Worm (Caenorhabditis elegans) whole organism, L1 larva: ENCODE results near the gene tsp-17.

Source experiments
- C04F5.9 ChIP-seq: sonication (generic microtip); optimal IDR thresholded peaks from 2 replicates; lab custom pipeline; 2016; ENCODE audit warnings: missing genetic modification characterization, missing compliant biosample characterization
- aha-1 ChIP-seq: fragments of 150-350 bp; optimal IDR thresholded peaks from 2 replicates; lab custom pipeline; 2014; ENCODE audit warnings: missing biosample characterization, missing genetic modification characterization
- ama-1 ChIP-seq: fragments of 150-350 bp; optimal IDR thresholded peaks from 2 replicates; lab custom pipeline; 2014
- blmp-1 ChIP-seq: fragments of 150-350 bp; optimal IDR thresholded peaks from 2 replicates; lab custom pipeline; 2014; ENCODE audit warnings: missing biosample characterization, missing genetic modification characterization
- ceh-63 ChIP-seq: fragments of 200-800 bp; sonication (Bioruptor generic); optimal IDR thresholded peaks from 2 replicates; lab custom pipeline; 2018; ENCODE audit warnings: mild to moderate bottlenecking, missing genetic modification characterization, missing compliant biosample characterization
- ceh-82 ChIP-seq, 3 experiments: fragments of 150-350 bp in 1 of 3; sonication (generic microtip) in 2 of 3; optimal IDR thresholded peaks; 2 replicates each; lab custom pipeline; 2014 to 2017; ENCODE audit warnings: missing biosample characterization in 3 of 3, missing genetic modification characterization in 3 of 3
- dpl-1 ChIP-seq, 3 experiments: fragments of 150-350 bp in 2 of 3; sonication (generic microtip) in 1 of 3; optimal IDR thresholded peaks; 2 replicates each; lab custom pipeline; 2014 to 2017; ENCODE audit warnings: missing biosample characterization in 3 of 3, missing genetic modification characterization in 3 of 3, missing genetic modification reagents in 3 of 3
- efl-1 ChIP-seq, 4 experiments: fragments of 150-350 bp; optimal IDR thresholded peaks in 3 of 4; peaks in 1 of 4; 1 replicate in 1 of 4; 2 replicates in 3 of 4; lab custom pipeline; 2014; ENCODE audit warnings: missing biosample characterization in 2 of 4, missing genetic modification characterization in 2 of 4, missing genetic modification reagents in 2 of 4
- elt-3 ChIP-seq, 6 experiments: fragments of 150-350 bp in 1 of 6; sonication (generic microtip); optimal IDR thresholded peaks; 2 replicates each; lab custom pipeline; 2017 to 2018; ENCODE audit warnings: missing biosample characterization in 6 of 6, missing genetic modification characterization in 6 of 6, inconsistent platforms in 1 of 6
- ets-5 ChIP-seq: fragments of 200-800 bp; sonication (Bioruptor generic); IDR thresholded peaks from 2 replicates; pipeline ENCODE4 v1.3.6; 2022; ENCODE audit warnings: missing genetic modification characterization, missing compliant biosample characterization
- fkh-4 ChIP-seq: sonication (generic microtip); optimal IDR thresholded peaks from 2 replicates; lab custom pipeline; 2016; ENCODE audit warnings: missing compliant biosample characterization, missing genetic modification characterization, borderline replicate concordance
- fkh-8 ChIP-seq: sonication (generic microtip); optimal IDR thresholded peaks from 2 replicates; lab custom pipeline; 2016; ENCODE audit warnings: mild to moderate bottlenecking, missing genetic modification characterization, missing compliant biosample characterization
- fos-1 ChIP-seq: fragments of 150-350 bp; optimal IDR thresholded peaks from 2 replicates; lab custom pipeline; 2014; ENCODE audit warnings: missing biosample characterization, missing genetic modification characterization
- grh-1 ChIP-seq: fragments of 200-800 bp; sonication (Bioruptor generic); IDR thresholded peaks from 2 replicates; pipeline ENCODE4 v1.3.6; 2022; ENCODE audit warnings: missing genetic modification reagents, missing genetic modification characterization, missing compliant biosample characterization
- hlh-4 ChIP-seq: sonication (generic microtip); optimal IDR thresholded peaks from 2 replicates; lab custom pipeline; 2016; ENCODE audit warnings: mild to moderate bottlenecking, missing genetic modification characterization, missing compliant biosample characterization
- hpl-2 ChIP-seq: fragments of 150-350 bp; optimal IDR thresholded peaks from 2 replicates; lab custom pipeline; 2014; ENCODE audit warnings: missing biosample characterization, missing genetic modification reagents, missing genetic modification characterization
- isw-1 ChIP-seq: fragments of 200-800 bp; sonication (Bioruptor generic); IDR thresholded peaks from 2 replicates; pipeline ENCODE4 v1.3.6; 2022; ENCODE audit warnings: missing genetic modification characterization, missing compliant biosample characterization
- lin-14 ChIP-seq: fragments of 200-800 bp; sonication (Bioruptor generic); optimal IDR thresholded peaks from 2 replicates; lab custom pipeline; 2018; ENCODE audit warnings: mild to moderate bottlenecking, missing genetic modification characterization, moderate library complexity, missing compliant biosample characterization
- lin-35 ChIP-seq, 2 experiments: fragments of 150-350 bp; optimal IDR thresholded peaks; 2 replicates each; lab custom pipeline; 2014; ENCODE audit warnings: missing biosample characterization in 2 of 2, missing genetic modification characterization in 2 of 2, missing genetic modification reagents in 2 of 2
- lir-3 ChIP-seq: sonication (generic microtip); optimal IDR thresholded peaks from 2 replicates; lab custom pipeline; 2016; ENCODE audit warnings: mild to moderate bottlenecking, missing genetic modification characterization, moderate library complexity, missing compliant biosample characterization; ENCODE audit not compliant: poor library complexity
- nhr-12 ChIP-seq: sonication (generic microtip); optimal IDR thresholded peaks from 2 replicates; lab custom pipeline; 2017; ENCODE audit warnings: missing biosample characterization, missing genetic modification characterization
- nhr-28 ChIP-seq: fragments of 150-350 bp; optimal IDR thresholded peaks from 2 replicates; lab custom pipeline; 2014; ENCODE audit warnings: missing biosample characterization, missing genetic modification characterization
- nhr-47 ChIP-seq: sonication (generic microtip); optimal IDR thresholded peaks from 2 replicates; lab custom pipeline; 2016; ENCODE audit warnings: mild to moderate bottlenecking, missing genetic modification characterization, moderate library complexity, missing compliant biosample characterization
- nhr-71 ChIP-seq: sonication (generic microtip); optimal IDR thresholded peaks from 2 replicates; lab custom pipeline; 2016; ENCODE audit warnings: mild to moderate bottlenecking, missing genetic modification characterization, moderate library complexity, missing compliant biosample characterization
- nhr-76 ChIP-seq: sonication (generic microtip); optimal IDR thresholded peaks from 2 replicates; lab custom pipeline; 2017; ENCODE audit warnings: missing biosample characterization, missing genetic modification characterization
- nhr-84 ChIP-seq: sonication (generic microtip); optimal IDR thresholded peaks from 2 replicates; lab custom pipeline; 2017; ENCODE audit warnings: missing biosample characterization, missing genetic modification characterization
- nhr-85 ChIP-seq: sonication (generic microtip); peaks from one replicate; lab custom pipeline; 2016; ENCODE audit warnings: missing genetic modification characterization, inconsistent platforms, missing compliant biosample characterization
- pag-3 ChIP-seq: sonication (generic microtip); optimal IDR thresholded peaks from 2 replicates; lab custom pipeline; 2017; ENCODE audit warnings: missing genetic modification characterization, mild to moderate bottlenecking, missing compliant biosample characterization, antibody characterized with exemption, borderline replicate concordance; ENCODE audit not compliant: insufficient read depth
- pax-3 ChIP-seq: fragments of 200-800 bp; sonication (Bioruptor generic); optimal IDR thresholded peaks from 2 replicates; lab custom pipeline; 2018; ENCODE audit warnings: mild to moderate bottlenecking, missing genetic modification characterization, moderate library complexity, missing compliant biosample characterization
- skn-1 ChIP-seq: fragments of 150-350 bp; optimal IDR thresholded peaks from 2 replicates; lab custom pipeline; 2014; ENCODE audit warnings: missing biosample characterization, missing genetic modification characterization
- snpc-4 ChIP-seq: fragments of 150-350 bp; optimal IDR thresholded peaks from 2 replicates; lab custom pipeline; 2014; ENCODE audit warnings: missing biosample characterization, missing genetic modification characterization
- sox-4 ChIP-seq: sonication (generic microtip); optimal IDR thresholded peaks from 2 replicates; lab custom pipeline; 2016; ENCODE audit warnings: missing genetic modification characterization, missing compliant biosample characterization
- sptf-1 ChIP-seq: fragments of 150-350 bp; optimal IDR thresholded peaks from 2 replicates; lab custom pipeline; 2014; ENCODE audit warnings: missing biosample characterization, missing genetic modification characterization
- swsn-7 ChIP-seq: sonication (generic microtip); optimal IDR thresholded peaks from 2 replicates; lab custom pipeline; 2016; ENCODE audit warnings: missing genetic modification characterization, missing compliant biosample characterization
- tbx-2 ChIP-seq: sonication (generic microtip); optimal IDR thresholded peaks from 2 replicates; lab custom pipeline; 2016; ENCODE audit warnings: missing genetic modification characterization, missing compliant biosample characterization
- unc-86 ChIP-seq: sonication (generic microtip); optimal IDR thresholded peaks from 2 replicates; lab custom pipeline; 2016; ENCODE audit warnings: missing genetic modification characterization, missing compliant biosample characterization
- unc-98 ChIP-seq: fragments of 200-800 bp; sonication (Bioruptor generic); IDR thresholded peaks from 2 replicates; pipeline ENCODE4 v1.3.6; 2022; ENCODE audit warnings: missing genetic modification characterization, missing compliant biosample characterization
- xbp-1 ChIP-seq: sonication (generic microtip); optimal IDR thresholded peaks from 2 replicates; lab custom pipeline; 2016; ENCODE audit warnings: missing genetic modification characterization, missing compliant biosample characterization
- zip-4 ChIP-seq: fragments of 200-800 bp; sonication (Bioruptor generic); optimal IDR thresholded peaks from 2 replicates; lab custom pipeline; 2018; ENCODE audit warnings: mild to moderate bottlenecking, missing genetic modification characterization, moderate library complexity, missing compliant biosample characterization
- ztf-4 ChIP-seq: fragments of 150-350 bp; optimal IDR thresholded peaks from 2 replicates; lab custom pipeline; 2014; ENCODE audit warnings: missing biosample characterization, missing genetic modification characterization

The tsp-17 gene

ce11 chrX:3655972-3656371 lies 25.0 kb upstream of the tsp-17 start, which contains the start of gene R11G1.7:
Gene R11G1.7 (plus strand): TSS chrX:3656272.
- TF ChIP-seq lin-35 (GFP tag; optimal IDR thresholded peaks at IDR 0.05; lab: Kevin White, UChicago) = no peak
- no peak for TF ChIP-seq swsn-7 (tag; lab: Kevin White, UChicago)
- TF ChIP-seq hlh-4 (tag; lab: Kevin White, UChicago) = no peak
- no peak for TF ChIP-seq tbx-2
- no peak for TF ChIP-seq C04F5.9 (tag; lab: Kevin White, UChicago)
- TF ChIP-seq fos-1 = no peak
- no peak for TF ChIP-seq aha-1 (tag; lab: Kevin White, UChicago)
- no peak for TF ChIP-seq nhr-47 (tag; lab: Kevin White, UChicago)
- TF ChIP-seq pag-3 (tag; lab: Kevin White, UChicago) = no peak
- TF ChIP-seq, all 84 proteins: peak for 0

- TF ChIP-seq xbp-1 (tag; lab: Kevin White, UChicago) = no peak
Observed at ce11 chrX:3659192-3659591, 21.8 kb upstream of the tsp-17 start, which contains the start of gene R11G1.1. Gene R11G1.1 (plus strand): TSS chrX:3659492.

- TF ChIP-seq fkh-8 (peak; percentile 34), sox-4 (peak; percentile 35), snpc-4 (tag; lab: Kevin White, UChicago) (no peak), zip-4 (GFP tag; lab: Kevin White, UChicago) (no peak), unc-98 (no peak), pax-3 (no peak), fkh-4 (tag; lab: Kevin White, UChicago) (no peak), nhr-71 (tag; lab: Kevin White, UChicago) (peak; percentile 17)
Observed at ce11 chrX:3668842-3669241, 12.1 kb upstream of the tsp-17 start, which contains the start of gene snet-1. Gene snet-1 (minus strand): TSS chrX:3668942.

- no peak for TF ChIP-seq skn-1 (tag; lab: Kevin White, UChicago)
- peak; percentile 35 for TF ChIP-seq nhr-85
Observed at ce11 chrX:3671998-3672397, 9.0 kb upstream of the tsp-17 start, which contains the start of gene C02F12.5. Gene C02F12.5 (minus strand): TSS chrX:3672098.

- TF ChIP-seq fkh-4 (tag; lab: Kevin White, UChicago) (no peak), pax-3 (no peak), hpl-2 (GFP tag; lab: Kevin White, UChicago) (no peak), lir-3 (tag; lab: Kevin White, UChicago) (no peak), ceh-63 (GFP tag; lab: Kevin White, UChicago) (peak; percentile 100)
Observed at ce11 chrX:3673584-3674108, 7.3 kb upstream of the tsp-17 start, which contains the start of gene ceh-63. Gene ceh-63 (minus strand): TSS chrX:3674058.

ce11 chrX:3678507-3679175 lies 2.3 kb upstream of the tsp-17 start, which contains the start of gene tag-52:
Gene tag-52 (minus strand): TSS chrX:3678557.
- no peak for TF ChIP-seq grh-1
- no peak for TF ChIP-seq unc-86 (tag; lab: Kevin White, UChicago)
- TF ChIP-seq nhr-47 (tag; lab: Kevin White, UChicago) = peak; percentile 27
- no peak for TF ChIP-seq nhr-12
- TF ChIP-seq nhr-85 = peak; percentile 94
- peak; percentile 53 for TF ChIP-seq blmp-1 (tag; lab: Kevin White, UChicago)
- TF ChIP-seq lin-14 (GFP tag; lab: Kevin White, UChicago) = peak; percentile 90
- TF ChIP-seq ama-1 (lab: Kevin White, UChicago) = no peak
- peak in 1 of 2 experiments; percentile 65 for TF ChIP-seq efl-1 (optimal IDR thresholded peaks at IDR 0.05; lab: Kevin White, UChicago)
- TF ChIP-seq efl-1 (GFP tag; optimal IDR thresholded peaks at IDR 0.05 in 1 of 2; lab: Kevin White, UChicago) = peak; percentile 68 to 97
- TF ChIP-seq nhr-84 (tag; lab: Kevin White, UChicago) = no peak
- TF ChIP-seq ztf-4 (tag; lab: Kevin White, UChicago) = no peak
- no peak for TF ChIP-seq ceh-82 (tag; optimal IDR thresholded peaks at IDR 0.05; lab: Kevin White, UChicago)
- TF ChIP-seq nhr-76 (tag; lab: Kevin White, UChicago) = no peak
- TF ChIP-seq sptf-1 = no peak
- TF ChIP-seq fkh-8 = peak; percentile 17
- peak in 2 of 6 experiments; percentile 35 to 39 for TF ChIP-seq elt-3 (tag; optimal IDR thresholded peaks at IDR 0.05; lab: Kevin White, UChicago)
- no peak for TF ChIP-seq isw-1
- peak; percentile 27 to 70 (median 48) for TF ChIP-seq dpl-1 (GFP tag; optimal IDR thresholded peaks at IDR 0.05; lab: Kevin White, UChicago)
- TF ChIP-seq hlh-4 (tag; lab: Kevin White, UChicago) = no peak
- peak; percentile 72 for TF ChIP-seq nhr-71 (tag; lab: Kevin White, UChicago)
- no peak for TF ChIP-seq ets-5 (GFP tag; lab: Robert Waterston, UW)
- no peak for TF ChIP-seq pax-3
- TF ChIP-seq nhr-28 = no peak
- no peak for TF ChIP-seq sox-4
